Worm (Caenorhabditis elegans) whole organism, L1 larva: ENCODE measurements around the gene alg-4.
"Not testable (repeated sequence)": the region's sequence is repeated elsewhere in the genome, so short reads cannot be mapped to it uniquely, and the experiment has no call there.

Source experiments
- alr-1 ChIP-seq: fragments of 200-800 bp; sonication (Bioruptor generic); optimal IDR thresholded peaks from 2 replicates; lab custom pipeline; 2018; ENCODE audit warnings: borderline replicate concordance, mild to moderate bottlenecking, missing genetic modification characterization, missing compliant biosample characterization
- dpl-1 ChIP-seq, 3 experiments: fragments of 150-350 bp in 2 of 3; sonication (generic microtip) in 1 of 3; optimal IDR thresholded peaks; 2 replicates each; lab custom pipeline; 2014 to 2017; ENCODE audit warnings: missing biosample characterization in 3 of 3, missing genetic modification characterization in 3 of 3, missing genetic modification reagents in 3 of 3
- elt-2 ChIP-seq: sonication (generic microtip); optimal IDR thresholded peaks from 2 replicates; lab custom pipeline; 2016; ENCODE audit warnings: missing genetic modification characterization, mild to moderate bottlenecking, inconsistent platforms, missing compliant biosample characterization, missing genetic modification reagents
- fkh-10 ChIP-seq: sonication (generic microtip); optimal IDR thresholded peaks from 2 replicates; lab custom pipeline; 2017; ENCODE audit warnings: missing biosample characterization, missing genetic modification reagents, missing genetic modification characterization
- jun-1 ChIP-seq: fragments of 150-350 bp; optimal IDR thresholded peaks from 2 replicates; lab custom pipeline; 2014; ENCODE audit warnings: missing biosample characterization, missing genetic modification reagents, missing genetic modification characterization
- lsy-2 ChIP-seq, 2 experiments: fragments of 150-350 bp; optimal IDR thresholded peaks; 2 replicates each; lab custom pipeline; 2014; ENCODE audit warnings: missing biosample characterization in 2 of 2, missing genetic modification characterization in 2 of 2
- nhr-11 ChIP-seq: fragments of 150-350 bp; optimal IDR thresholded peaks from 2 replicates; lab custom pipeline; 2014; ENCODE audit warnings: missing biosample characterization, missing genetic modification characterization
- pag-3 ChIP-seq: sonication (generic microtip); optimal IDR thresholded peaks from 2 replicates; lab custom pipeline; 2017; ENCODE audit warnings: missing genetic modification characterization, mild to moderate bottlenecking, missing compliant biosample characterization, antibody characterized with exemption, borderline replicate concordance; ENCODE audit not compliant: insufficient read depth
- unc-62 ChIP-seq: fragments of 150-350 bp; optimal IDR thresholded peaks from 2 replicates; lab custom pipeline; 2014; ENCODE audit warnings: missing biosample characterization, missing genetic modification reagents, missing genetic modification characterization

- not testable (repeated sequence) for TF ChIP-seq unc-62 (GFP tag; lab: Kevin White, UChicago); alr-1 (tag; lab: Kevin White, UChicago); pag-3; dpl-1 (GFP tag; optimal IDR thresholded peaks at IDR 0.05; lab: Kevin White, UChicago); lsy-2 (tag; optimal IDR thresholded peaks at IDR 0.05; lab: Kevin White, UChicago); fkh-10 (GFP tag; lab: Kevin White, UChicago); nhr-11; jun-1; elt-2 (tag; lab: Kevin White, UChicago)
Observed at ce11 chrIII:9849111-9849510, 42.1 kb downstream of the alg-4 start.
